Fruit fly (Drosophila melanogaster): ENCODE measurements around the gene CG7632.

CG7632 gene

DNA sequence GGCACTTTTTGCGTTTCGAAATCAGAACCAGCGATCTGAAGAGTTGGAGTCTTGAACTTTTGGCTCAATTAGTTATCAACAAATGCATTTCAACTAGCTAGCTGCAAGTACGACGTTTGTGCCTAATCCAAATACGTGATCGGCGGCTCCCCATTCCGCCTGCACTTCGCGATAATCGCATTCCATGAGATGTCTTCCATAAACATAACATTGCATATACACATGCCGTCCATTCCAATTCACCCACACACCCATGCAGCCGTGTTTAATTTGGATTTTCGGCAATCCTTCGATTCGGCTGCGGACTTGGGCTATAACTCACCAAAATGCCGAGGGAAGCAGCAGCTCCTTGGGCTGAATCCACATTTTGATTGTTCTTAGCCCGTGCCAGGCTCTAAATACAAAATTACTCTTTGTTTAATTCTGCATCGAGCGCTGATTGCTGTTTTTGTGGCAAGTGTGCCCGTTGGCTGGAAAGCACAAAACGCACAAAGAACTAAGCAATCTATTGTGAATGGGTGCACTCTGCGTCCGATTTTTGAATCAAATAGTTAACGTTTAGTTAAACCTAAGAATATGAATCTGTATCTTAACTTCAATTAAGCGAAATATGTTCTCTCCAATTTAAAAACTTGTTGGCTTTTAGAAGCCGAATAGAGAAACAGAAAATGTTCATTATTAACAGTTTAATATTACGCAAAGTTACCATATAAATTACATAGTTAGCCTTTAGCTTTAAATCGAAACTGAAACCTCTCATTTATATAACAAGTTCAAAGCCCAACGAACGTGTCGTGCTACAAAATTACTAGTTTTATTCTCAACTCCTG is 39.0 kb downstream of the CG7632 start, which contains the start of the genes Tbc1d8-9 and CG32436:
Gene Tbc1d8-9, minus strand, starts transcription at position 463 of the 830 bp plus-strand sequence.
Gene CG32436, plus strand, starts transcription at position 780 of the 830 bp plus-strand sequence.
- TF ChIP-seq Hsf (GFP tag; optimal IDR thresholded peaks at IDR 0.05) = no peak
- no peak for TF ChIP-seq maf-S (GFP tag; optimal IDR thresholded peaks at IDR 0.05)
- peak; percentile 46; the same call in 1 of the 2 replicates for TF ChIP-seq bbx (GFP tag; IDR thresholded peaks at IDR 0.05; ENCODE audit: partially characterized antibody)
- no peak for TF ChIP-seq Taf1 (GFP tag; IDR thresholded peaks at IDR 0.05)
- TF ChIP-seq stc (GFP tag; IDR thresholded peaks at IDR 0.05) = no peak
- no peak for TF ChIP-seq gce (GFP tag; IDR thresholded peaks at IDR 0.05)
- TF ChIP-seq CG8944 (GFP tag; optimal IDR thresholded peaks at IDR 0.05) = no peak
- no peak for TF ChIP-seq D (optimal IDR thresholded peaks at IDR 0.05)
- TF ChIP-seq D (GFP tag; optimal IDR thresholded peaks at IDR 0.05) = no peak
- no peak for TF ChIP-seq Abd-B (GFP tag; optimal IDR thresholded peaks at IDR 0.05)
- TF ChIP-seq fru (optimal IDR thresholded peaks at IDR 0.05) = no peak
- TF ChIP-seq CG12104 (GFP tag; optimal IDR thresholded peaks at IDR 0.05) = no peak
- TF ChIP-seq CG18599 (GFP tag; optimal IDR thresholded peaks at IDR 0.05) = no peak
- peak; percentile 47; the same call in 1 of the 2 replicates for TF ChIP-seq Bgb (GFP tag; IDR thresholded peaks at IDR 0.05; ENCODE audit: partially characterized antibody)
- TF ChIP-seq hb (GFP tag; IDR thresholded peaks at IDR 0.05; ENCODE audit: partially characterized antibody) = no peak
- no peak for TF ChIP-seq CG6254 (GFP tag; optimal IDR thresholded peaks at IDR 0.05)
- peak; percentile 100 for TF ChIP-seq CG2712 (tag; optimal IDR thresholded peaks at IDR 0.05)
- TF ChIP-seq CG11723 (GFP tag; optimal IDR thresholded peaks at IDR 0.05) = no peak
- TF ChIP-seq CG10209 (GFP tag; optimal IDR thresholded peaks at IDR 0.05) = no peak
- TF ChIP-seq az2 (GFP tag; optimal IDR thresholded peaks at IDR 0.05) = no peak
- TF ChIP-seq CG9932 (GFP tag; IDR thresholded peaks at IDR 0.05) = no peak
- no peak for TF ChIP-seq sima (GFP tag; optimal IDR thresholded peaks at IDR 0.05)
- no peak for TF ChIP-seq CG2889 (GFP tag; IDR thresholded peaks at IDR 0.05)
- no peak for TF ChIP-seq grau (tag; optimal IDR thresholded peaks at IDR 0.05)
- no peak for TF ChIP-seq Gsc (GFP tag; IDR thresholded peaks at IDR 0.05)
- TF ChIP-seq dimm (GFP tag; IDR thresholded peaks at IDR 0.05) = no peak
- TF ChIP-seq trem (tag; optimal IDR thresholded peaks at IDR 0.05) = peak; percentile 60
- no peak for TF ChIP-seq CG10147 (GFP tag; optimal IDR thresholded peaks at IDR 0.05)
- TF ChIP-seq kah (GFP tag; optimal IDR thresholded peaks at IDR 0.05) = no peak
- no peak for TF ChIP-seq Dip2 (GFP tag; IDR thresholded peaks at IDR 0.05)
- peak; percentile 79 for TF ChIP-seq pzg (GFP tag; optimal IDR thresholded peaks at IDR 0.05)
- TF ChIP-seq tin (GFP tag; optimal IDR thresholded peaks at IDR 0.05) = no peak
- no peak for TF ChIP-seq CG12219 (GFP tag; optimal IDR thresholded peaks at IDR 0.05)
- TF ChIP-seq peb (GFP tag; IDR thresholded peaks at IDR 0.05) = no peak
- no peak for TF ChIP-seq Dbx (GFP tag; IDR thresholded peaks at IDR 0.05)
- TF ChIP-seq bab2 (GFP tag; optimal IDR thresholded peaks at IDR 0.05) = no peak
- TF ChIP-seq CG33557 (GFP tag; optimal IDR thresholded peaks at IDR 0.05) = no peak
- peak; percentile 77 for TF ChIP-seq CG9797 (GFP tag; optimal IDR thresholded peaks at IDR 0.05)
- TF ChIP-seq danr (GFP tag; IDR thresholded peaks at IDR 0.05) = no peak
- TF ChIP-seq CG15696 (tag; optimal IDR thresholded peaks at IDR 0.05) = no peak
- TF ChIP-seq Sry-β (GFP tag; optimal IDR thresholded peaks at IDR 0.05) = no peak
- TF ChIP-seq gsb-n (tag; optimal IDR thresholded peaks at IDR 0.05) = no peak
- TF ChIP-seq CG12942 (GFP tag; optimal IDR thresholded peaks at IDR 0.05) = no peak
- no peak for TF ChIP-seq CG6689 (GFP tag; IDR thresholded peaks at IDR 0.05)
- no peak for TF ChIP-seq Vsx1 (GFP tag; optimal IDR thresholded peaks at IDR 0.05)
- peak; percentile 93 for TF ChIP-seq CG4820 (GFP tag; optimal IDR thresholded peaks at IDR 0.05)
- no peak for TF ChIP-seq Usf (GFP tag; optimal IDR thresholded peaks at IDR 0.05)
- TF ChIP-seq Camta (GFP tag; optimal IDR thresholded peaks at IDR 0.05) = no peak
- TF ChIP-seq esg (GFP tag; conservative IDR thresholded peaks at IDR 0.05) = no peak
- peak; percentile 14 for TF ChIP-seq CG33213 (GFP tag; optimal IDR thresholded peaks at IDR 0.05)
- peak; percentile 41; the same call in 1 of the 3 replicates for TF ChIP-seq row (GFP tag; IDR thresholded peaks at IDR 0.05)
